Fruit fly (Drosophila melanogaster) whole organism, adult: Measurements from ENCODE around the gene TwdlE.

Experiments used
- CG11617 ChIP-seq: fragments of 200-800 bp; sonication (Bioruptor generic); optimal IDR thresholded peaks from 2 replicates; lab custom pipeline; 2017; ENCODE audit warnings: mild to moderate bottlenecking, missing biosample characterization, missing genetic modification reagents, missing genetic modification characterization
- CG12768 ChIP-seq: fragments of 200-800 bp; sonication (Bioruptor generic); optimal IDR thresholded peaks from 2 replicates; lab custom pipeline; 2017; ENCODE audit warnings: missing biosample characterization, missing genetic modification characterization, mild to moderate bottlenecking, moderate library complexity, missing genetic modification reagents
- CG14711 ChIP-seq: fragments of 200-800 bp; sonication (Bioruptor generic); optimal IDR thresholded peaks from 2 replicates; lab custom pipeline; 2018; ENCODE audit warnings: missing biosample characterization, mild to moderate bottlenecking, missing genetic modification characterization, moderate library complexity
- CG33017 ChIP-seq: fragments of 200-800 bp; sonication (Bioruptor generic); optimal IDR thresholded peaks from 2 replicates; lab custom pipeline; 2018; ENCODE audit warnings: missing biosample characterization, mild to moderate bottlenecking, missing genetic modification characterization, moderate library complexity
- CG5204 ChIP-seq: fragments of 200-800 bp; sonication (Bioruptor generic); optimal IDR thresholded peaks from 2 replicates; lab custom pipeline; 2016; ENCODE audit warnings: missing biosample characterization, missing genetic modification characterization
- CG7101 ChIP-seq: fragments of 200-800 bp; sonication (Bioruptor generic); optimal IDR thresholded peaks from 2 replicates; lab custom pipeline; 2018; ENCODE audit warnings: missing biosample characterization, mild to moderate bottlenecking, missing genetic modification characterization, moderate library complexity
- Clk ChIP-seq: fragments of 200-800 bp; sonication (Bioruptor generic); optimal IDR thresholded peaks from 2 replicates; lab custom pipeline; 2017; ENCODE audit warnings: missing biosample characterization, missing genetic modification characterization
- Crg-1 ChIP-seq: fragments of 200-800 bp; sonication (Bioruptor generic); optimal IDR thresholded peaks from 2 replicates; lab custom pipeline; 2016; ENCODE audit warnings: missing biosample characterization, missing genetic modification characterization
- cnc ChIP-seq, 2 experiments: fragments of >200 bp; optimal IDR thresholded peaks; 2 replicates each; lab custom pipeline; 2017
- kay ChIP-seq: fragments of 200-800 bp; sonication (Bioruptor generic); peaks from one replicate; lab custom pipeline; 2016; ENCODE audit warnings: missing biosample characterization, missing genetic modification characterization, borderline replicate concordance
- ovo ChIP-seq: fragments of 200-800 bp; sonication (Bioruptor generic); optimal IDR thresholded peaks from 2 replicates; lab custom pipeline; 2016; ENCODE audit warnings: missing biosample characterization, missing genetic modification characterization
- pad ChIP-seq: fragments of 200-800 bp; sonication (Bioruptor generic); optimal IDR thresholded peaks from 3 replicates; lab custom pipeline; 2017; ENCODE audit warnings: missing biosample characterization, missing genetic modification characterization, mild to moderate bottlenecking, moderate library complexity, missing genetic modification reagents
- tj ChIP-seq: fragments of 200-800 bp; sonication (Bioruptor generic); optimal IDR thresholded peaks from 3 replicates; lab custom pipeline; 2017; ENCODE audit warnings: missing biosample characterization, mild to moderate bottlenecking, missing genetic modification characterization, moderate library complexity

- peak; percentile 75 for TF ChIP-seq CG14711
- TF ChIP-seq kay = peak; percentile 84
- TF ChIP-seq CG7101 (tag; lab: Kevin White, UChicago) = peak; percentile 94
- peak; percentile 82 for TF ChIP-seq tj (GFP tag; lab: Kevin White, UChicago)
- peak; percentile 84 for TF ChIP-seq Clk (GFP tag; lab: Kevin White, UChicago)
- TF ChIP-seq CG5204 (GFP tag; lab: Kevin White, UChicago) = no peak
- TF ChIP-seq ovo = peak; percentile 94
- peak; percentile 92 for TF ChIP-seq CG11617 (GFP tag; lab: Kevin White, UChicago)
- TF ChIP-seq Crg-1 (GFP tag; lab: Kevin White, UChicago) = peak; percentile 96
- TF ChIP-seq cnc (optimal IDR thresholded peaks at IDR 0.05; lab: Kevin White, UChicago) = no peak
- peak; percentile 85 for TF ChIP-seq CG33017 (tag; lab: Kevin White, UChicago)
- peak; percentile 93 for TF ChIP-seq CG12768 (GFP tag; lab: Kevin White, UChicago)
- TF ChIP-seq pad (GFP tag; lab: Kevin White, UChicago) = peak; percentile 82
These were observed 33.3 kb downstream of the TwdlE start, which contains the start of the genes Rack1 and mts for dm6 chr2L:7827045-7828004.
